Worm (Caenorhabditis elegans) whole organism, midembryonic: ENCODE results near the gene B0454.6.

ENCODE experiments used
- cog-1 ChIP-seq: sonication (generic microtip); optimal IDR thresholded peaks from 2 replicates; lab custom pipeline; 2016; ENCODE audit warnings: missing genetic modification characterization, missing compliant biosample characterization
- flt-1 ChIP-seq: fragments of 200-800 bp; sonication (Bioruptor generic); IDR thresholded peaks from 2 replicates; pipeline ENCODE4 v1.3.6; 2022; ENCODE audit warnings: missing genetic modification characterization, missing compliant biosample characterization
- klf-2 ChIP-seq: fragments of 200-800 bp; sonication (Bioruptor generic); conservative IDR thresholded peaks from 2 replicates; pipeline ENCODE4 v1.3.6; 2022; ENCODE audit warnings: missing genetic modification reagents, missing genetic modification characterization, missing compliant biosample characterization
- med-1 ChIP-seq: sonication (generic microtip); optimal IDR thresholded peaks from 2 replicates; lab custom pipeline; 2017; ENCODE audit warnings: missing genetic modification characterization, mild to moderate bottlenecking, missing compliant biosample characterization, antibody characterized with exemption, missing genetic modification reagents; ENCODE audit not compliant: insufficient read depth
- ref-1 ChIP-seq: fragments of 200-800 bp; sonication (Bioruptor generic); conservative IDR thresholded peaks from 2 replicates; pipeline ENCODE4 v1.3.6; 2022; ENCODE audit warnings: missing genetic modification reagents, missing genetic modification characterization, missing compliant biosample characterization
- ztf-23 ChIP-seq: fragments of 200-800 bp; sonication (Bioruptor generic); IDR thresholded peaks from 2 replicates; pipeline ENCODE4 v1.3.6; 2022; ENCODE audit warnings: missing genetic modification reagents, missing genetic modification characterization, missing compliant biosample characterization
- ztf-29 ChIP-seq: fragments of 200-800 bp; sonication (Bioruptor generic); IDR thresholded peaks from 2 replicates; pipeline ENCODE4 v1.3.6; 2022; ENCODE audit warnings: missing genetic modification reagents, missing genetic modification characterization, missing compliant biosample characterization

DNA sequence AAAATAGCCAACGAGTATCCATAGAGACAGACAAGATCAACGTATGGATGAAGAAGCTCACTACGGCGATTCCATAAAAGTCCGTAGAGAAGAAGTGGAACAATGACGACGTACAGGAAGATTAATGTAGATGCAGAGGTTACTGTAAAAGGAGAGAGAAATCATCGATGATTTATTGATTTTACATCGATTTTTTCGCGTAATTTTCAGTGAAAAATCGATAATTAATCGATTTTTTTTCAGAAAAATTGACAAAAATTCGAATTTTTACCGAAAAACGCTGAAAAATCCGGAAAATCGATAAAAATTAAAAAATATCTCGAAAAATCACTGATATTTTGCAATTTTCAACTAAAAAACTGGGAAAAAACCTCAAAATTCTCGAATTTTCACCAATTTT, 33.8 kb downstream of the B0454.6 start:
- TF ChIP-seq klf-2 (GFP tag; lab: Robert Waterston, UW) = no peak
- no peak for TF ChIP-seq flt-1 (GFP tag; lab: Robert Waterston, UW)
- TF ChIP-seq cog-1 (tag; lab: Kevin White, UChicago) = no peak
- no peak for TF ChIP-seq ztf-29 (GFP tag; lab: Robert Waterston, UW)
- no peak for TF ChIP-seq med-1 (GFP tag; lab: Kevin White, UChicago)
- no peak for TF ChIP-seq ref-1 (GFP tag; lab: Robert Waterston, UW)
- no peak for TF ChIP-seq ztf-23 (GFP tag; lab: Robert Waterston, UW)
